Fruit fly (Drosophila melanogaster): ENCODE measurements around the gene Pex5.

DNA sequence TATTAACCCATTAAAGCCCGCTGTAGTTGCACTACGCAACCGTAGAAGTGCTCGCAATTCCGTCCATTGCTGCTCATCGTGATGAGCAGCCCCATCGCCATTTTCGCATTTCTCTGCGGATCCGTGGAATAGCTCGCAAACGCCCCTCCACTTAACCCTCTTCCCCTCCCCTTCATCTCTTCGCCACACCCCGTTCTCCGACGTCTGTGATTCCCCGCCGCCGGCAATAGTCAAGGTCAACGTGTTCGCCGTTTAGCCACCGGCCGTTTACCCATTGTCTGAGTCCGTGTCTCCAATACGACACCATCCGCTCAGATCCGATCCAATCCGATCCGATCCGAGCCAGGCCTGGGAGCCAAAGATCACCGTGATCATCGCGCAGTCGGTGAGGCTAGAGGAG is 22.5 kb downstream of the Pex5 start:
- TF ChIP-seq lola (GFP tag; optimal IDR thresholded peaks at IDR 0.05) (no peak), Hr78 (GFP tag; optimal IDR thresholded peaks at IDR 0.05) (no peak), fru (GFP tag; optimal IDR thresholded peaks at IDR 0.05) (no peak), OdsH (GFP tag; optimal IDR thresholded peaks at IDR 0.05) (no peak), Myc (optimal IDR thresholded peaks at IDR 0.05) (no peak), woc (GFP tag; optimal IDR thresholded peaks at IDR 0.05) (no peak), HLH106 (tag; optimal IDR thresholded peaks at IDR 0.05) (no peak), ey (GFP tag; optimal IDR thresholded peaks at IDR 0.05) (no peak), br (GFP tag; optimal IDR thresholded peaks at IDR 0.05) (no peak), Sp1 (GFP tag; optimal IDR thresholded peaks at IDR 0.05) (no peak), dl (GFP tag; optimal IDR thresholded peaks at IDR 0.05; ENCODE audit: insufficient read depth in 1 of 2, partially characterized antibody in 2 of 2) (no peak), usp (GFP tag; optimal IDR thresholded peaks at IDR 0.05) (no peak), CG32264 (GFP tag; optimal IDR thresholded peaks at IDR 0.05) (no peak), h (GFP tag; optimal IDR thresholded peaks at IDR 0.05) (no peak)
